Worm (Caenorhabditis elegans): ENCODE data around the gene srbc-41.

The srbc-41 gene

DNA sequence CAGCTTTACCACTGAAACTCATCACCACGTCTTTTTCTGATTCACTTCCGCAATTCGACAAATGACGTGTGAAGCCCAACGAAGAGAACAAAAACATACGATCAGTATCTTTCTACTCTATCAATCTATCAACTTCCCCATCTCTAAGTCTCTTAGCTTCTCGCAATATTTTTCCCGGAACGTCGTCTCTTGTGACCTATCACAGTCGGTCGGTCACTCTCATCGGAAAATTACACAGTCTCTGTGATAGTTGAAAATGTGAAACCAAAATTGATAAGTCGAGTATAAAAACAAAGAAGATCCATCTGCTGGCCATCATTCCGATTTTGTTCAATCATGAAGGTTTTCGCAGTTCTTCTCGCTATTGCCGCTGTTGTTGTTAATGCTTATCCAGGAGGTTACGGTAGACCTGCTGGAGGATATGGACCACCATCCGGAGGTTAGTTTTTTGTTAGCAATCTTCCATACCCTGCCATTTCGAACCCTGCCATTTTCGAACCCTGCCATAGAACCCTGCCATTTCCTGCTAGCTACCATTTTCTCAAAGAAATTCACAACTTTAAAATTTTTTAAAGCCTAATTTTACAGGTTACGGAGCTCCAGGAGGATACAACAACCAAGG, 20.7 kb downstream of the srbc-41 start, which contains the start of gene F16B4.4:
Gene F16B4.4, plus strand, starts transcription at position 221 of the 622 bp plus-strand sequence.
- TF ChIP-seq pha-2 (tag; optimal IDR thresholded peaks at IDR 0.05) (no peak), ceh-18 (tag; optimal IDR thresholded peaks at IDR 0.05) (no peak), che-1 (tag; optimal IDR thresholded peaks at IDR 0.05) (no peak), madf-2 (tag; optimal IDR thresholded peaks at IDR 0.05) (no peak), dmd-4 (tag; optimal IDR thresholded peaks at IDR 0.05; ENCODE audit: borderline replicate concordance) (no peak), pqm-1 (tag; optimal IDR thresholded peaks at IDR 0.05) (no peak), ref-2 (tag; optimal IDR thresholded peaks at IDR 0.05) (no peak), ceh-31 (tag; optimal IDR thresholded peaks at IDR 0.05) (no peak), nhr-11 (tag; optimal IDR thresholded peaks at IDR 0.05) (no peak), mec-3 (tag; optimal IDR thresholded peaks at IDR 0.05; ENCODE audit: borderline replicate concordance) (no peak), fax-1 (tag; optimal IDR thresholded peaks at IDR 0.05) (no peak), gmeb-2 (tag; optimal IDR thresholded peaks at IDR 0.05) (no peak), hlh-30 (tag; optimal IDR thresholded peaks at IDR 0.05; ENCODE audit: insufficient read depth) (no peak), T23F11.4 (GFP tag; optimal IDR thresholded peaks at IDR 0.05) (no peak), F13H6.1 (tag; optimal IDR thresholded peaks at IDR 0.05) (no peak), rnt-1 (tag; optimal IDR thresholded peaks at IDR 0.05) (no peak)

DNA sequence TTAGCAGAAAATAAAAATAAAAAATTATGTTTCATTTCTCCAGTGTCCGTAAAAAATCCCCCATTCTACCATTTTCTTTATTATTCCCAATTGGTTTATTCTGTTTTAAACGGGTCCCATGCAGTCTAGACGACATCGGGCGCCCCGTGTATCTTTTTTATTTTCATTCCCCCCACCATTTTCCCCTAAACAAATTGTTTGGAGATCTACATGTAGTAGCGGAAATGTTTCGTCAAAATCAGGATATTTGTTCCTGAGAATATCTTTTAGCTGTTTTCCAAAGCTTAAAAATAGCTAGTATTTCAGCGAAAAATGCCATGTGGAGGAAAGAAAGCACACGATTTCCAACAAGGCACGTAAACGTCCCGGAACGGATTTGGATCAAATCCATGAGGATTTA, 26.5 kb downstream of the srbc-41 start, which contains the start of gene F16B4.5:
Gene F16B4.5, plus strand, starts transcription at position 301 of the 400 bp plus-strand sequence.
- no peak for TF ChIP-seq odd-2 (tag; optimal IDR thresholded peaks at IDR 0.05)
- TF ChIP-seq ceh-31 (tag; optimal IDR thresholded peaks at IDR 0.05) = no peak
- TF ChIP-seq dve-1 (tag; optimal IDR thresholded peaks at IDR 0.05) = no peak
- no peak for TF ChIP-seq pha-4 (tag; optimal IDR thresholded peaks at IDR 0.05)
- TF ChIP-seq unc-86 (tag; optimal IDR thresholded peaks at IDR 0.05) = no peak
- TF ChIP-seq hlh-6 (tag; optimal IDR thresholded peaks at IDR 0.05) = no peak
- no peak for TF ChIP-seq che-1 (tag; optimal IDR thresholded peaks at IDR 0.05)
- no peak for TF ChIP-seq eyg-1 (tag; optimal IDR thresholded peaks at IDR 0.05)
- TF ChIP-seq npax-4 (tag; optimal IDR thresholded peaks at IDR 0.05) = no peak
- no peak for TF ChIP-seq ama-1 (optimal IDR thresholded peaks at IDR 0.05)
- no peak for TF ChIP-seq hlh-8 (tag; optimal IDR thresholded peaks at IDR 0.05)
- TF ChIP-seq ets-4 (tag; optimal IDR thresholded peaks at IDR 0.05) = no peak
- TF ChIP-seq dmd-4 (tag; optimal IDR thresholded peaks at IDR 0.05; ENCODE audit: borderline replicate concordance) = no peak
- TF ChIP-seq ceh-19 (GFP tag; optimal IDR thresholded peaks at IDR 0.05) = no peak

DNA sequence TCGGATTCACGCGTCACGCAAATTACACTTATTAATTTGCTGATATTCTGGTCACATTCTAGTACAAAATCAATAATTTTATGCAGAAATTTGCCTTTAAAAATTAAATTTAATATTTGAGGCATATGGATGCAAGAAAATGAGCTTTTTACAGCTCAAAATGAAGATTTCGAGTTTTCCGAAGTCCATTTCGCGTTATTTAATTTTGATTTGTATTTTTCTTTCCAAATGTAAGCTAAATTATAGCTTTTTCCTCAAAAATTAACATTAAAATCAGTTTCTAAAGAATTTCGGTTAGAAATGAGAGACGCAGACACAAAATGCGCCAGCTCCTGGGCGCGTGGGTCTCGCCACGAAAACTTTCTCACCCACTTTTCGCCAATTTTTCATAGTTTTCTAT, 27.7 kb downstream of the srbc-41 start, which contains the start of gene F16B4.6:
Gene F16B4.6, plus strand, starts transcription at position 301 of the 400 bp plus-strand sequence.
- TF ChIP-seq K09A11.1 (tag; optimal IDR thresholded peaks at IDR 0.05; ENCODE audit: insufficient read depth) = no peak
- TF ChIP-seq ama-1 (optimal IDR thresholded peaks at IDR 0.05) = no peak

DNA sequence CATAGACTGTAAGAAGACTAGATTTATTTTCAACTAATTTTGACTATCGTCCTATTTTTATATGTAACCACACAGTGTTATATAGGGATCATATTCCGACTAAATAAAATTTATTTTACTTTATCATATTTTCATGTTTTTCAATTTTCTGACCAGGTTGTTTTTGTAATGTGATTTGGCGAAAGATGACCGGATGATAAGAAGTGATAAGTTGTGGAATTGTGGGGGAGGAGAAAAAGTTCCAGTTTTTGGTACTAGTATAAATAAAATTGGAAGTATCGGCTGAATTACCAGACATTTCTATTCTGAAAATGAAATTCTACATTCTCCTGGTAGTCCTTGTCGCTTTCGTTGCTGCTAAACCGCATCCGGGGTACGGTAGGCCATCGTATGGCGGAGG, 29.2 kb downstream of the srbc-41 start, which contains the start of gene F16B4.7:
Gene F16B4.7, plus strand, starts transcription at position 301 of the 400 bp plus-strand sequence.
- TF ChIP-seq unc-86 (tag; optimal IDR thresholded peaks at IDR 0.05) (no peak), ceh-24 (tag; optimal IDR thresholded peaks at IDR 0.05) (no peak), zip-5 (tag; optimal IDR thresholded peaks at IDR 0.05) (no peak), ceh-14 (tag; optimal IDR thresholded peaks at IDR 0.05) (no peak), unc-42 (tag; optimal IDR thresholded peaks at IDR 0.05) (no peak), hlh-8 (tag; optimal IDR thresholded peaks at IDR 0.05) (no peak), lin-11 (tag; optimal IDR thresholded peaks at IDR 0.05) (no peak), K09A11.1 (tag; optimal IDR thresholded peaks at IDR 0.05; ENCODE audit: insufficient read depth) (no peak), ceh-34 (tag; optimal IDR thresholded peaks at IDR 0.05) (no peak), nhr-11 (tag; optimal IDR thresholded peaks at IDR 0.05) (no peak), sox-2 (GFP tag; IDR thresholded peaks at IDR 0.05) (no peak)
